Fruit fly (Drosophila melanogaster) S2 (cell line): ENCODE measurements around the gene rdgA.

Experiments
- CG8478 ChIP-seq: fragments of >200 bp; optimal IDR thresholded peaks from 2 replicates; lab custom pipeline; 2018
- CTCF ChIP-seq, 2 experiments: fragments of >200 bp; optimal IDR thresholded peaks; 2 replicates each; lab custom pipeline; 2018

Gene rdgA

dm6 chrX:9020092-9020491 is 113.2 kb downstream of the rdgA start:
- no peak for TF ChIP-seq CG8478 (lab: Kevin White, UChicago)
- no peak for TF ChIP-seq CTCF (optimal IDR thresholded peaks at IDR 0.05; lab: Kevin White, UChicago)

- TF ChIP-seq CG8478 (lab: Kevin White, UChicago): no peak
- TF ChIP-seq CTCF (optimal IDR thresholded peaks at IDR 0.05; lab: Kevin White, UChicago): no peak
Observed at dm6 chrX:9029416-9029815, 122.5 kb downstream of the rdgA start.

dm6 chrX:9029900-9030373 is 123.1 kb downstream of the rdgA start, which contains the start of gene Nost:
Gene Nost, plus strand, starts transcription at chrX:9030205.
- TF ChIP-seq CG8478 (lab: Kevin White, UChicago) (no peak), CTCF (optimal IDR thresholded peaks at IDR 0.05; lab: Kevin White, UChicago) (no peak)

- no peak for TF ChIP-seq CTCF (optimal IDR thresholded peaks at IDR 0.05; lab: Kevin White, UChicago)
- no peak for TF ChIP-seq CG8478 (lab: Kevin White, UChicago)
Observed at dm6 chrX:9036113-9036512, 129.2 kb downstream of the rdgA start.

dm6 chrX:9038778-9039177 is 131.9 kb downstream of the rdgA start:
- TF ChIP-seq CTCF (optimal IDR thresholded peaks at IDR 0.05; lab: Kevin White, UChicago) (no peak), CG8478 (lab: Kevin White, UChicago) (no peak)

dm6 chrX:9040855-9041254 is 134.0 kb downstream of the rdgA start:
- TF ChIP-seq CTCF (optimal IDR thresholded peaks at IDR 0.05; lab: Kevin White, UChicago) (peak; percentile 42 to 61), CG8478 (lab: Kevin White, UChicago) (no peak)

dm6 chrX:9041789-9042456 is 135.1 kb downstream of the rdgA start:
- TF ChIP-seq CTCF (optimal IDR thresholded peaks at IDR 0.05; lab: Kevin White, UChicago): no peak
- TF ChIP-seq CG8478 (lab: Kevin White, UChicago): no peak

dm6 chrX:9042457-9043045 is 135.7 kb downstream of the rdgA start:
- TF ChIP-seq CTCF (optimal IDR thresholded peaks at IDR 0.05; lab: Kevin White, UChicago) (peak; percentile 43 to 76), CG8478 (lab: Kevin White, UChicago) (no peak)

- TF ChIP-seq CTCF (optimal IDR thresholded peaks at IDR 0.05; lab: Kevin White, UChicago) (no peak), CG8478 (lab: Kevin White, UChicago) (no peak)
Observed at dm6 chrX:9043711-9044505, 137.0 kb downstream of the rdgA start.

- TF ChIP-seq CTCF (optimal IDR thresholded peaks at IDR 0.05; lab: Kevin White, UChicago) (no peak), CG8478 (lab: Kevin White, UChicago) (no peak)
Observed at dm6 chrX:9044857-9045256, 138.0 kb downstream of the rdgA start.

- TF ChIP-seq CG8478 (lab: Kevin White, UChicago) (no peak), CTCF (optimal IDR thresholded peaks at IDR 0.05; lab: Kevin White, UChicago) (no peak)
Observed at dm6 chrX:9046383-9046941, 139.6 kb downstream of the rdgA start.

dm6 chrX:9046986-9047385 is 140.1 kb downstream of the rdgA start:
- no peak for TF ChIP-seq CTCF (optimal IDR thresholded peaks at IDR 0.05; lab: Kevin White, UChicago)
- TF ChIP-seq CG8478 (lab: Kevin White, UChicago): no peak

dm6 chrX:9047725-9048384 is 141.0 kb downstream of the rdgA start:
- TF ChIP-seq CG8478 (lab: Kevin White, UChicago): no peak
- TF ChIP-seq CTCF (optimal IDR thresholded peaks at IDR 0.05; lab: Kevin White, UChicago): no peak

- TF ChIP-seq CTCF (optimal IDR thresholded peaks at IDR 0.05; lab: Kevin White, UChicago): no peak
- no peak for TF ChIP-seq CG8478 (lab: Kevin White, UChicago)
Observed at dm6 chrX:9048385-9048750, 141.5 kb downstream of the rdgA start.
